Worm (Caenorhabditis elegans) whole organism, young adult: ENCODE results near the gene T24E12.12.

Experiments
- Y95B8A.8 ChIP-seq: fragments of 200-800 bp; sonication (Bioruptor generic); IDR thresholded peaks from 2 replicates; pipeline ENCODE4 v1.3.6; 2022; ENCODE audit warnings: missing genetic modification reagents, missing genetic modification characterization, missing compliant biosample characterization
- ama-1 ChIP-seq, 3 experiments: fragments of 150-350 bp in 1 of 3; sonication (generic microtip) in 2 of 3; optimal IDR thresholded peaks; 2 replicates each; lab custom pipeline; 2014 to 2018; ENCODE audit warnings: missing biosample characterization in 2 of 3, missing genetic modification characterization in 2 of 3, missing genetic modification reagents in 2 of 3
- bed-1 ChIP-seq: fragments of 200-800 bp; sonication (Bioruptor generic); IDR thresholded peaks from 2 replicates; pipeline ENCODE4 v1.3.6; 2022; ENCODE audit warnings: missing genetic modification reagents, missing genetic modification characterization, missing compliant biosample characterization
- ccch-3 ChIP-seq: fragments of 200-800 bp; sonication (Bioruptor generic); optimal IDR thresholded peaks from 2 replicates; lab custom pipeline; 2018; ENCODE audit warnings: mild to moderate bottlenecking, missing genetic modification characterization, missing compliant biosample characterization
- chd-7 ChIP-seq: sonication (generic microtip); optimal IDR thresholded peaks from 2 replicates; lab custom pipeline; 2016; ENCODE audit warnings: mild to moderate bottlenecking, missing genetic modification characterization, moderate library complexity, missing compliant biosample characterization
- hlh-12 ChIP-seq: sonication (generic microtip); optimal IDR thresholded peaks from 2 replicates; lab custom pipeline; 2016; ENCODE audit warnings: missing genetic modification characterization, missing compliant biosample characterization
- hmg-1.2 ChIP-seq: fragments of 200-800 bp; sonication (Bioruptor generic); IDR thresholded peaks from 2 replicates; pipeline ENCODE4 v1.3.6; 2022; ENCODE audit warnings: missing genetic modification reagents, missing genetic modification characterization, missing compliant biosample characterization
- mel-28 ChIP-seq: sonication (generic microtip); optimal IDR thresholded peaks from 2 replicates; lab custom pipeline; 2016; ENCODE audit warnings: borderline replicate concordance, mild to moderate bottlenecking, missing genetic modification characterization, missing compliant biosample characterization
- nfya-1 ChIP-seq: sonication (generic microtip); optimal IDR thresholded peaks from 2 replicates; lab custom pipeline; 2017; ENCODE audit warnings: antibody characterized with exemption, missing compliant biosample characterization, missing genetic modification characterization, borderline replicate concordance; ENCODE audit not compliant: insufficient read depth
- snpc-3.4 ChIP-seq: sonication (generic microtip); optimal IDR thresholded peaks from 2 replicates; lab custom pipeline; 2017; ENCODE audit warnings: missing genetic modification characterization, mild to moderate bottlenecking, missing compliant biosample characterization, antibody characterized with exemption, moderate library complexity, missing genotype, missing genetic modification reagents
- unc-62 ChIP-seq: fragments of 150-350 bp; optimal IDR thresholded peaks from 2 replicates; lab custom pipeline; 2014; ENCODE audit warnings: missing biosample characterization, missing genetic modification reagents, missing genetic modification characterization

DNA sequence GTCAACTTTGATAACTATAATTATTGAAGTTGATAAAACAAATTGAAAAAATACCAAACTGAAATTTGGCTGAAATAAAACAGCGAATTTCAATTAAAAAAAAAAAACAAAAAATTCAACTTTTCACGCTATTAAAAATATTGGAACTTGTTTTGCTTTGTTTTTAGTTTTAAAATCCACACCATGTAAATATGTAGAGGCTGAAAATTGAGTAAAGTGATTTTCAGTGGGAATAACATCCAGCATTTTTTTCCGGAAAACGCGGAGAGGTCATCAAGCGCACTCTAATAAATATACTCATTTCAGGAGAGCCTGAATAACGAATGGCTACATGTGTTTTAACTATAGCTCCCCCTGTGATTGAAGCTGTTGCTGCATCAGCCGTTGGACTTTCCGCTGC is 5.5 kb upstream of the T24E12.12 start, which contains the start of gene rcd-1:
- TF ChIP-seq unc-62 (no peak), ccch-3 (GFP tag; lab: Kevin White, UChicago) (no peak), nfya-1 (no peak), hlh-12 (tag; lab: Kevin White, UChicago) (no peak), chd-7 (tag; lab: Kevin White, UChicago) (no peak), ama-1 (optimal IDR thresholded peaks at IDR 0.05; lab: Kevin White, UChicago) (no peak), ama-1 (GFP tag; optimal IDR thresholded peaks at IDR 0.05; lab: Kevin White, UChicago) (no peak), snpc-3.4 (tag; lab: Kevin White, UChicago) (no peak), mel-28 (no peak), bed-1 (GFP tag; lab: Robert Waterston, UW) (0 out of 2 replicates have a peak, but pooled peaks have one; percentile 20), hmg-1.2 (GFP tag; lab: Robert Waterston, UW) (no peak), Y95B8A.8 (GFP tag; lab: Robert Waterston, UW) (no peak)
